Worm (Caenorhabditis elegans) whole organism, late embryonic: ENCODE data around the gene Y111B2A.12.

Experiments used
- C08G9.2 ChIP-seq: sonication (generic microtip); optimal IDR thresholded peaks from 2 replicates; lab custom pipeline; 2016; ENCODE audit warnings: mild to moderate bottlenecking, missing genetic modification characterization, moderate library complexity, missing compliant biosample characterization
- F13H6.1 ChIP-seq: sonication (generic microtip); optimal IDR thresholded peaks from 2 replicates; lab custom pipeline; 2016; ENCODE audit warnings: missing genetic modification characterization, missing compliant biosample characterization
- K02D7.2 ChIP-seq: sonication (generic microtip); optimal IDR thresholded peaks from 2 replicates; lab custom pipeline; 2017; ENCODE audit warnings: mild to moderate bottlenecking, missing genetic modification characterization, missing compliant biosample characterization
- T23F11.4 ChIP-seq: fragments of 200-800 bp; sonication (Bioruptor generic); optimal IDR thresholded peaks from 2 replicates; lab custom pipeline; 2018; ENCODE audit warnings: mild to moderate bottlenecking, missing genetic modification characterization, missing compliant biosample characterization
- ahr-1 ChIP-seq: sonication (generic microtip); optimal IDR thresholded peaks from 2 replicates; lab custom pipeline; 2016; ENCODE audit warnings: missing genetic modification characterization, missing compliant biosample characterization
- ama-1 ChIP-seq: fragments of 150-350 bp; optimal IDR thresholded peaks from 2 replicates; lab custom pipeline; 2014
- ceh-2 ChIP-seq: sonication (generic microtip); optimal IDR thresholded peaks from 2 replicates; lab custom pipeline; 2016; ENCODE audit warnings: missing genotype, missing genetic modification characterization, missing compliant biosample characterization
- ceh-30 ChIP-seq: fragments of 150-350 bp; optimal IDR thresholded peaks from 2 replicates; lab custom pipeline; 2014; ENCODE audit warnings: missing biosample characterization, missing genetic modification characterization
- ceh-31 ChIP-seq: sonication (generic microtip); optimal IDR thresholded peaks from 2 replicates; lab custom pipeline; 2016; ENCODE audit warnings: missing genetic modification characterization, missing compliant biosample characterization
- ceh-45 ChIP-seq: fragments of 200-800 bp; sonication (Bioruptor generic); IDR thresholded peaks from 2 replicates; pipeline ENCODE4 v1.3.6; 2022; ENCODE audit warnings: missing genetic modification reagents, missing genetic modification characterization, missing compliant biosample characterization
- ceh-48 ChIP-seq: sonication (generic microtip); optimal IDR thresholded peaks from 2 replicates; lab custom pipeline; 2016; ENCODE audit warnings: missing genetic modification characterization, inconsistent platforms, missing compliant biosample characterization
- ceh-9 ChIP-seq: sonication (generic microtip); optimal IDR thresholded peaks from 2 replicates; lab custom pipeline; 2016; ENCODE audit warnings: mild to moderate bottlenecking, missing genetic modification characterization, inconsistent platforms, missing compliant biosample characterization
- dve-1 ChIP-seq: sonication (generic microtip); optimal IDR thresholded peaks from 2 replicates; lab custom pipeline; 2017; ENCODE audit warnings: antibody characterized with exemption, mild to moderate bottlenecking, missing genetic modification characterization, missing compliant biosample characterization
- elt-2 ChIP-seq: sonication (generic microtip); optimal IDR thresholded peaks from 2 replicates; lab custom pipeline; 2016; ENCODE audit warnings: missing genetic modification reagents, missing genetic modification characterization, missing compliant biosample characterization
- elt-4 ChIP-seq: sonication (generic microtip); optimal IDR thresholded peaks from 2 replicates; lab custom pipeline; 2016; ENCODE audit warnings: missing genetic modification characterization, missing compliant biosample characterization
- eyg-1 ChIP-seq: sonication (generic microtip); optimal IDR thresholded peaks from 2 replicates; lab custom pipeline; 2016; ENCODE audit warnings: missing genotype, missing genetic modification characterization, missing compliant biosample characterization
- fkh-10 ChIP-seq: fragments of 150-350 bp; optimal IDR thresholded peaks from 2 replicates; lab custom pipeline; 2014; ENCODE audit warnings: missing biosample characterization, missing genetic modification reagents, missing genetic modification characterization
- hlh-30 ChIP-seq: sonication (generic microtip); optimal IDR thresholded peaks from 2 replicates; lab custom pipeline; 2017; ENCODE audit warnings: antibody characterized with exemption, missing genetic modification characterization, missing compliant biosample characterization; ENCODE audit not compliant: insufficient read depth
- hlh-6 ChIP-seq: sonication (generic microtip); optimal IDR thresholded peaks from 2 replicates; lab custom pipeline; 2016; ENCODE audit warnings: missing genotype, missing genetic modification characterization, missing compliant biosample characterization
- hlh-8 ChIP-seq: sonication (generic microtip); optimal IDR thresholded peaks from 2 replicates; lab custom pipeline; 2016; ENCODE audit warnings: missing genotype, missing genetic modification characterization, missing compliant biosample characterization
- lim-6 ChIP-seq: sonication (generic microtip); optimal IDR thresholded peaks from 2 replicates; lab custom pipeline; 2016; ENCODE audit warnings: missing genetic modification characterization, missing compliant biosample characterization
- lin-11 ChIP-seq: fragments of 200-800 bp; sonication (Bioruptor generic); optimal IDR thresholded peaks from 2 replicates; lab custom pipeline; 2018; ENCODE audit warnings: mild to moderate bottlenecking, missing genetic modification characterization, missing compliant biosample characterization
- madf-2 ChIP-seq: sonication (generic microtip); optimal IDR thresholded peaks from 2 replicates; lab custom pipeline; 2017; ENCODE audit warnings: missing genetic modification characterization, missing compliant biosample characterization
- nfya-1 ChIP-seq: sonication (generic microtip); optimal IDR thresholded peaks from 2 replicates; lab custom pipeline; 2017; ENCODE audit warnings: missing genetic modification characterization, mild to moderate bottlenecking, missing compliant biosample characterization, antibody characterized with exemption, moderate library complexity
- nhr-11 ChIP-seq: fragments of 150-350 bp; optimal IDR thresholded peaks from 2 replicates; lab custom pipeline; 2014; ENCODE audit warnings: missing biosample characterization, missing genetic modification characterization
- nhr-232 ChIP-seq: sonication (generic microtip); optimal IDR thresholded peaks from 2 replicates; lab custom pipeline; 2016; ENCODE audit warnings: missing genetic modification characterization, missing compliant biosample characterization
- odd-2 ChIP-seq: sonication (generic microtip); optimal IDR thresholded peaks from 2 replicates; lab custom pipeline; 2017; ENCODE audit warnings: antibody characterized with exemption, mild to moderate bottlenecking, missing genetic modification characterization, missing compliant biosample characterization
- pag-3 ChIP-seq: sonication (generic microtip); optimal IDR thresholded peaks from 2 replicates; lab custom pipeline; 2016; ENCODE audit warnings: missing compliant biosample characterization, missing genetic modification characterization, borderline replicate concordance
- pha-2 ChIP-seq: sonication (generic microtip); optimal IDR thresholded peaks from 2 replicates; lab custom pipeline; 2017; ENCODE audit warnings: mild to moderate bottlenecking, missing genetic modification characterization, missing compliant biosample characterization
- pha-4 ChIP-seq: fragments of 150-350 bp; optimal IDR thresholded peaks from 2 replicates; lab custom pipeline; 2018; ENCODE audit warnings: missing biosample characterization, missing genetic modification reagents, missing genetic modification characterization
- pros-1 ChIP-seq: fragments of 150-350 bp; optimal IDR thresholded peaks from 2 replicates; lab custom pipeline; 2014; ENCODE audit warnings: missing biosample characterization, missing genetic modification reagents, missing genetic modification characterization
- ref-2 ChIP-seq: sonication (generic microtip); optimal IDR thresholded peaks from 2 replicates; lab custom pipeline; 2016; ENCODE audit warnings: missing genetic modification characterization, missing compliant biosample characterization
- sdc-2 ChIP-seq: sonication (generic microtip); optimal IDR thresholded peaks from 2 replicates; lab custom pipeline; 2016; ENCODE audit warnings: missing genotype, missing genetic modification characterization, missing compliant biosample characterization
- sox-4 ChIP-seq: sonication (generic microtip); optimal IDR thresholded peaks from 2 replicates; lab custom pipeline; 2017; ENCODE audit warnings: mild to moderate bottlenecking, missing genetic modification characterization, inconsistent platforms, missing compliant biosample characterization
- tbx-2 ChIP-seq: sonication (generic microtip); optimal IDR thresholded peaks from 2 replicates; lab custom pipeline; 2016; ENCODE audit warnings: missing genetic modification characterization, missing compliant biosample characterization
- ttx-3 ChIP-seq: sonication (generic microtip); optimal IDR thresholded peaks from 2 replicates; lab custom pipeline; 2016; ENCODE audit warnings: missing genetic modification reagents, missing genetic modification characterization, missing compliant biosample characterization
- unc-3 ChIP-seq, 2 experiments: fragments of 200-800 bp in 1 of 2; sonication (Bioruptor generic) in 1 of 2; sonication (generic microtip) in 1 of 2; conservative IDR thresholded peaks in 1 of 2; optimal IDR thresholded peaks in 1 of 2; 2 replicates each; pipeline versions ENCODE4 v1.3.6 to Lab custom; 2016 to 2022; ENCODE audit warnings: missing compliant biosample characterization in 2 of 2, missing genetic modification characterization in 2 of 2, missing genetic modification reagents in 1 of 2
- unc-42 ChIP-seq: sonication (generic microtip); optimal IDR thresholded peaks from 2 replicates; lab custom pipeline; 2016; ENCODE audit warnings: missing genotype, missing genetic modification characterization, missing compliant biosample characterization
- unc-55 ChIP-seq: sonication (generic microtip); optimal IDR thresholded peaks from 2 replicates; lab custom pipeline; 2017; ENCODE audit warnings: missing biosample characterization, missing genetic modification reagents, missing genetic modification characterization
- zip-5 ChIP-seq: sonication (generic microtip); optimal IDR thresholded peaks from 2 replicates; lab custom pipeline; 2016; ENCODE audit warnings: missing genetic modification characterization, missing compliant biosample characterization

Gene Y111B2A.12

DNA sequence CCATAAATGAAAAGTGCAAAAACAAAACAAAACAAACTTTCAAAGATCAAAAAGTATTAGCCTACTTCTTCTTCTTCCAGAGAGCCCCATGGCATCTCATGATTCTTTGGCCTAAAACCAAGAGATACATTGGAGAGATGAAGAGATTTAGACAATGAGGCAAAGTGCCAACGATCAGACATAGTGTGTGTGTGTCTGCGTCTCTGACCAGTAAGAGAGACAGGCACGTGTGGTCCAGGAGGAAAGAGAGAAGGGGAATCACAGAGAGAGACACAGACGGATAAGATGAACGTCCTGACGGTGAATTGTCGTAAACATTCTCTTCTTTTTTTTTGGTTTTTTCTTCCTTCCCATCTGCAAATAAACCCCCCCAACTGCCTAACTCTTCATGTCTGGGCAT lies 25.6 kb upstream of the Y111B2A.12 start (continued):
- TF ChIP-seq ref-2 (tag; lab: Kevin White, UChicago) (peak; percentile 54), hlh-30 (peak; percentile 99), nhr-11 (tag; lab: Kevin White, UChicago) (no peak), tbx-2 (peak; percentile 75), madf-2 (tag; lab: Kevin White, UChicago) (no peak), ceh-45 (no peak), zip-5 (tag; lab: Kevin White, UChicago) (no peak), ceh-31 (tag; lab: Kevin White, UChicago) (peak; percentile 85), unc-55 (GFP tag; lab: Kevin White, UChicago) (peak; percentile 98), eyg-1 (no peak), F13H6.1 (tag; lab: Kevin White, UChicago) (no peak), hlh-8 (tag; lab: Kevin White, UChicago) (peak; percentile 30), T23F11.4 (no peak), lim-6 (no peak), lin-11 (tag; lab: Kevin White, UChicago) (no peak), C08G9.2 (tag; lab: Kevin White, UChicago) (peak; percentile 7), pros-1 (tag; lab: Kevin White, UChicago) (no peak), elt-4 (no peak), ceh-9 (tag; lab: Kevin White, UChicago) (no peak), ttx-3 (tag; lab: Kevin White, UChicago) (no peak), odd-2 (tag; lab: Kevin White, UChicago) (no peak), dve-1 (tag; lab: Kevin White, UChicago) (peak; percentile 74), ceh-48 (tag; lab: Kevin White, UChicago) (no peak), fkh-10 (no peak), elt-2 (no peak), unc-42 (peak; percentile 38), ceh-30 (tag; lab: Kevin White, UChicago) (no peak), unc-3 (GFP tag; conservative IDR thresholded peaks at IDR 0.05; lab: Robert Waterston, UW) (no peak), unc-3 (tag; optimal IDR thresholded peaks at IDR 0.05; lab: Kevin White, UChicago) (no peak), nhr-232 (tag; lab: Kevin White, UChicago) (no peak), hlh-6 (tag; lab: Kevin White, UChicago) (no peak), sox-4 (tag; lab: Kevin White, UChicago) (no peak), pag-3 (tag; lab: Kevin White, UChicago) (no peak)

DNA sequence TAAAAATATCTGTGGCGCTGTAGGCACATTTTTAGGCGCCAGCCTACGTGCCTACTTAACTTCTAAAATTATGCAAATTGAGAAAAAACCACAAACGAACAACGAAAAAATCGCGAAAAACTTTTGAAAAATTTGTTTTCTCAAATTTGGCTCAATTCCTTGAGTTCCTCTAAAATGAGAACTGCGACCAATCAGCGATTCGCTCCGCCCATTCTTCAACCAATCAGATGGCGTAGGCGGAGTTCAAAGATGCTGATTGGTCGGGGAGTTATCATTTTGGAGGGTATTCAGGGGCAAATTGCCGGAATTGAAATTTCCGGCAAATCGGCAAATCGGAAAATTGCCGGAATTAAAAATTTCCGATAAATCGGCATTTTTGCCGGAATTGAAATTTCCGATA lies 23.2 kb upstream of the Y111B2A.12 start:
- no peak for TF ChIP-seq hlh-8 (tag; lab: Kevin White, UChicago)
- TF ChIP-seq nfya-1 (tag; lab: Kevin White, UChicago) = peak; percentile 86

DNA sequence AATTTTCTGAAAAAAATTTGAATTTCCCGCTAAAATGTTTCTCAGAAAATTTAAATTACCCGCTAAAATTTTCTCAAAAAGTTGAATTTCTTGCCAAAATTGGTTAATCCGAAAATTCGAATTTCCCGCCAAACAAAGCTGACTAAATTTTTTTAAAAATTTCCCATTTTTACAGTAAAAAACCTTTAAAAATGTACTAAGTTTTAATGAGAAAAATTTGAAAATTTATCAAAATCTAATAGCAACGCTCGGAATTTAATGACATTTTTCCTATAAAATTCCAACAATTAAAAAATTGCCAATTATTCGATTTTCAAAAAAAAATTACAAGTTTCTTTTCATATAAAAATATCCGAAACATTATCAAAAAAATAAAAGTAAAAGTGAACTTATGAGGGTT lies 17.2 kb upstream of the Y111B2A.12 start:
- TF ChIP-seq pha-4 (tag; lab: Kevin White, UChicago) (no peak), ahr-1 (no peak), K02D7.2 (tag; lab: Kevin White, UChicago) (no peak), pha-2 (no peak), sdc-2 (tag; lab: Kevin White, UChicago) (no peak)

DNA sequence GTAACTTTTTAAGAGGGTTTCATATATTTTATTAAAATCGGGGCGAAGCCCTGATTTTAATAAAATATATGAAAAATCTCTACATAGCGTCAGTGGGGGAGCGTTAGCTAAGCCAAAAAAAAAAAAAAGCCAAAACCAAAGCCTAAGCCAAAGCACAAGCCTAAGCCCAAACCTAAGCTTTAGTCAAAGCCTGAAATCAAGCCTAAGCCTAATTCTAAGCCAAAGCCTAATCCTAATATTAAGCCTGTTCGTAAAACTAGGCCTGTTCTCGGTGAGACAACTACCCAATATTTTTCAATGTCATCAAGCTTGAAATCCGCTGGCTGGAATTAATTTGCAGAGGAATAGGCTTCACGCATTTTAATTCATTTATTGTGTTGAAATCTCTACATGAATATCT lies 13.4 kb upstream of the Y111B2A.12 start:
- peak; percentile 53 for TF ChIP-seq dve-1 (tag; lab: Kevin White, UChicago)
- peak; percentile 53 for TF ChIP-seq ama-1 (lab: Kevin White, UChicago)
- no peak for TF ChIP-seq ceh-2 (tag; lab: Kevin White, UChicago)
